Fruit fly (Drosophila melanogaster) S2 (cell line): ENCODE results near the gene CG44098.

ENCODE experiments used
- CG8478 ChIP-seq: fragments of >200 bp; optimal IDR thresholded peaks from 2 replicates; lab custom pipeline; 2018
- CTCF ChIP-seq, 2 experiments: fragments of >200 bp; optimal IDR thresholded peaks; 2 replicates each; lab custom pipeline; 2018

- TF ChIP-seq CG8478 (lab: Kevin White, UChicago) = no peak
- TF ChIP-seq CTCF (optimal IDR thresholded peaks at IDR 0.05; lab: Kevin White, UChicago) = no peak
Measured at dm6 chr3R:4749735-4750134, 23.3 kb downstream of the CG44098 start, which contains the start of gene atms.
